Worm (Caenorhabditis elegans): Measurements from ENCODE around the gene pigk-1.

pigk-1 gene

DNA sequence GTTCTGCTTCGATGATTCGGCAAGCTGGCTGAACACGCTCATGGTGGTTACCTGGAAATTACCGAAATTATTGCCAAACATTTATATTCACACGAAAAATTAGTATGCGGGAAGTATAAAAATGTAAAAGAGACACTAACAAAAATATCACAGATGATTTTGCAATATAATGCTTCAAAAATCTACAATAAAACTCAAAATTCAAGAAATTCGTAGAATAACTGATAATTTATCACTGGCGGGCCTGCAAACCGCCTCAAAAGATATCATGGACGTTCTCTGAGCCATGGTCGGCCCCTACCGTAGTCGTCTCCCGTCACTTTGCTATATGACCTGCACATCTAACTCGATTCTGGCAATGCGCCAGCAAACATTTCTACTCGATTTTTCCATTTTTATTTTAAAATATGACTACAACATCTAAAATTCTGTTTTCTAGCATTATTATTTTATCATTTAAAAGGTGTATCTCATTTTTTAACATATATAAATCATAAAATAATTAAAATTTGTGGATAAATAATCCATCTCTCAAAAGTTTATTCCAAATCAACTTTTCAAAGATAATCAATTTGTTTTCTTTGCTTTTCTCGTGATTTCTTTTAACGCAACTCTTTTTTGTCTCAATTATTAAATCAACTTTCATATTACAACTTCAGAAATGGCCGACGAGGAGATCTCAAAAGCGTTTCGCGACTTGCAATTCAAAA is 39.8 kb upstream of the pigk-1 start, which contains the start of the genes F01G4.6 and pfd-1 (continued):
- TF ChIP-seq ztf-4 (tag; optimal IDR thresholded peaks at IDR 0.05), result peak; percentile 89
- peak; percentile 83 for TF ChIP-seq C04F5.9 (tag; optimal IDR thresholded peaks at IDR 0.05)
- TF ChIP-seq unc-86 (tag; optimal IDR thresholded peaks at IDR 0.05), result peak; percentile 86
- TF ChIP-seq lir-3 (tag; optimal IDR thresholded peaks at IDR 0.05; ENCODE audit: poor library complexity), result peak; percentile 84
- no peak for TF ChIP-seq Y116A8C.19 (tag; optimal IDR thresholded peaks at IDR 0.05; ENCODE audit: borderline replicate concordance)
- TF ChIP-seq egl-13 (tag; optimal IDR thresholded peaks at IDR 0.05), result peak; percentile 89
- TF ChIP-seq ceh-63 (GFP tag; optimal IDR thresholded peaks at IDR 0.05), result no peak
- TF ChIP-seq mab-9 (GFP tag; IDR thresholded peaks at IDR 0.05), result peak; percentile 82
- no peak for TF ChIP-seq hlh-4 (tag; optimal IDR thresholded peaks at IDR 0.05)
- peak; percentile 98 for TF ChIP-seq dsc-1 (tag; optimal IDR thresholded peaks at IDR 0.05)
- peak; percentile 83 for TF ChIP-seq vab-15 (tag; optimal IDR thresholded peaks at IDR 0.05)
- no peak for TF ChIP-seq nhr-76 (tag; optimal IDR thresholded peaks at IDR 0.05)
- TF ChIP-seq pqm-1 (tag; optimal IDR thresholded peaks at IDR 0.05), result no peak
- peak; percentile 96 for TF ChIP-seq lin-14 (GFP tag; optimal IDR thresholded peaks at IDR 0.05)
- no peak for TF ChIP-seq ets-5 (GFP tag; IDR thresholded peaks at IDR 0.05)
- TF ChIP-seq hpl-2 (GFP tag; optimal IDR thresholded peaks at IDR 0.05), result peak; percentile 51
- TF ChIP-seq sup-37 (GFP tag; optimal IDR thresholded peaks at IDR 0.05), result peak; percentile 37
- TF ChIP-seq dpl-1 (GFP tag; optimal IDR thresholded peaks at IDR 0.05), result peak; percentile 83 to 86 (median 86)
- no peak for TF ChIP-seq sptf-1 (tag; optimal IDR thresholded peaks at IDR 0.05)
- peak; percentile 68 for TF ChIP-seq sox-4 (tag; optimal IDR thresholded peaks at IDR 0.05)
- peak; percentile 85 for TF ChIP-seq nhr-237 (tag; optimal IDR thresholded peaks at IDR 0.05)
- peak; percentile 95 for TF ChIP-seq fkh-8 (tag; optimal IDR thresholded peaks at IDR 0.05)
- peak in 1 of 2 experiments; percentile 81 for TF ChIP-seq ztf-11 (tag; optimal IDR thresholded peaks at IDR 0.05)
- peak; percentile 96 for TF ChIP-seq nhr-85 (tag)
- peak; percentile 91 for TF ChIP-seq jun-1 (tag; optimal IDR thresholded peaks at IDR 0.05)
- TF ChIP-seq aha-1 (tag; optimal IDR thresholded peaks at IDR 0.05), result peak; percentile 37
- peak; percentile 89 for TF ChIP-seq fkh-10 (GFP tag; optimal IDR thresholded peaks at IDR 0.05)
- peak; percentile 97 for TF ChIP-seq snu-23 (GFP tag; optimal IDR thresholded peaks at IDR 0.05)
- peak; percentile 46 for TF ChIP-seq ama-1 (optimal IDR thresholded peaks at IDR 0.05)
- peak; percentile 96 for TF ChIP-seq nhr-47 (tag; optimal IDR thresholded peaks at IDR 0.05)
- no peak for TF ChIP-seq egl-27 (tag; optimal IDR thresholded peaks at IDR 0.05)
- TF ChIP-seq pax-3 (tag; optimal IDR thresholded peaks at IDR 0.05), result peak; percentile 91
- TF ChIP-seq irx-1 (tag; optimal IDR thresholded peaks at IDR 0.05), result peak; percentile 81
- TF ChIP-seq ceh-82 (tag; optimal IDR thresholded peaks at IDR 0.05), result peak; percentile 95 to 97 (median 97)
- TF ChIP-seq nhr-90 (tag; optimal IDR thresholded peaks at IDR 0.05; ENCODE audit: poor library complexity), result peak; percentile 92
- peak; percentile 64 for TF ChIP-seq fkh-4 (tag; optimal IDR thresholded peaks at IDR 0.05; ENCODE audit: borderline replicate concordance)
- no peak for TF ChIP-seq nhr-12 (tag; optimal IDR thresholded peaks at IDR 0.05)
- TF ChIP-seq unc-130 (tag; optimal IDR thresholded peaks at IDR 0.05), result peak; percentile 99
- TF ChIP-seq swsn-7 (tag; optimal IDR thresholded peaks at IDR 0.05), result peak; percentile 95
- no peak for TF ChIP-seq nhr-28 (tag; optimal IDR thresholded peaks at IDR 0.05)
- TF ChIP-seq blmp-1 (tag; optimal IDR thresholded peaks at IDR 0.05), result peak; percentile 88
- TF ChIP-seq lin-15B (tag; optimal IDR thresholded peaks at IDR 0.05), result peak; percentile 86
- TF ChIP-seq elt-2 (tag; optimal IDR thresholded peaks at IDR 0.05), result peak; percentile 84
- TF ChIP-seq ceh-88 (GFP tag; IDR thresholded peaks at IDR 0.05), result peak; percentile 91
- peak; percentile 53 for TF ChIP-seq C34B4.2 (tag; optimal IDR thresholded peaks at IDR 0.05)
- TF ChIP-seq skn-1 (tag; optimal IDR thresholded peaks at IDR 0.05), result peak; percentile 88
- TF ChIP-seq nhr-77 (tag; optimal IDR thresholded peaks at IDR 0.05), result peak; percentile 92
- TF ChIP-seq nhr-20 (tag; optimal IDR thresholded peaks at IDR 0.05), result peak; percentile 97
- no peak for TF ChIP-seq ceh-90 (tag; optimal IDR thresholded peaks at IDR 0.05)
- peak; percentile 80 for TF ChIP-seq snpc-4 (tag; optimal IDR thresholded peaks at IDR 0.05)
- TF ChIP-seq nhr-84 (tag; optimal IDR thresholded peaks at IDR 0.05), result no peak
- peak; percentile 95 for TF ChIP-seq C16A3.4 (tag; optimal IDR thresholded peaks at IDR 0.05)

All from whole organism, L1 larva.